Worm (Caenorhabditis elegans): ENCODE results near the gene F07C3.3.

F07C3.3 gene

DNA sequence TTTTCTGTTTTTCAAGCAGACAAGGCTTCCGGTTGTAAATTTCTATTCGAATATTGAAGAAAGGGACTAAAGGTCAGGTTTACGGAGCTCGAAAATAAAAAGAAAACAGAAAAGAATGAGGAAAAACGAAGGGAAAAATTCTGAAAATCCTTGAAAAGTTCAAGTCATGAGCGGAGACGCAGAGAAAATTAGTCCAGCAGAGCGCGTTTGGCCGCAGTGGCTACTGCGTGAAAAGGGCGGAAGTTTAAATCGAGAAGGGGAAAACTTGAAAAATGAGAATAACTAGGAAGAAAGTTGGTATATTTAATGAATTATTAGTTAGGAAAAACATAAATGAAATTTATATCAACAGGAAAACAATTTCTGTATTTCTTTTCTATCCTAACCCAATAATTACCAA is 11.8 kb downstream of the F07C3.3 start:
- TF ChIP-seq lsl-1 (GFP tag; optimal IDR thresholded peaks at IDR 0.05) (peak; percentile 25), T26A5.8 (tag; optimal IDR thresholded peaks at IDR 0.05) (no peak), hmg-1.2 (GFP tag; IDR thresholded peaks at IDR 0.05) (peak; percentile 67; the same call in 1 of the 2 replicates), unc-130 (GFP tag; optimal IDR thresholded peaks at IDR 0.05) (no peak), aptf-3 (GFP tag; IDR thresholded peaks at IDR 0.05) (no peak), gei-17 (GFP tag; optimal IDR thresholded peaks at IDR 0.05) (no peak), tbp1 (GFP tag; optimal IDR thresholded peaks at IDR 0.05) (peak; percentile 4), dpl-1 (GFP tag; optimal IDR thresholded peaks at IDR 0.05) (peak; percentile 49), F23B12.7 (tag; optimal IDR thresholded peaks at IDR 0.05; ENCODE audit: insufficient read depth) (peak; percentile 82), ztf-6 (GFP tag; IDR thresholded peaks at IDR 0.05) (no peak), F49E8.2 (tag; optimal IDR thresholded peaks at IDR 0.05; ENCODE audit: insufficient read depth) (peak; percentile 21), snpc-1.3 (tag; optimal IDR thresholded peaks at IDR 0.05; ENCODE audit: insufficient read depth) (peak; percentile 9), madf-3 (GFP tag; IDR thresholded peaks at IDR 0.05) (no peak), mcd-1 (GFP tag; IDR thresholded peaks at IDR 0.05) (peak; percentile 88), snpc-4 (GFP tag; optimal IDR thresholded peaks at IDR 0.05) (no peak), snpc-4 (tag; optimal IDR thresholded peaks at IDR 0.05) (peak in 1 of 4 experiments; percentile 7), efl-1 (GFP tag; optimal IDR thresholded peaks at IDR 0.05) (peak; percentile 57), hlh-12 (tag; optimal IDR thresholded peaks at IDR 0.05) (no peak), ceh-40 (GFP tag; IDR thresholded peaks at IDR 0.05) (no peak), mes-4 (tag; optimal IDR thresholded peaks at IDR 0.05) (no peak), lin-54 (GFP tag; optimal IDR thresholded peaks at IDR 0.05) (peak; percentile 73), repo-1 (tag; optimal IDR thresholded peaks at IDR 0.05) (no peak), ztf-18 (tag; optimal IDR thresholded peaks at IDR 0.05) (peak; percentile 50), dox-1 (GFP tag; IDR thresholded peaks at IDR 0.05) (no peak; the same call in 1 of the 2 replicates)

DNA sequence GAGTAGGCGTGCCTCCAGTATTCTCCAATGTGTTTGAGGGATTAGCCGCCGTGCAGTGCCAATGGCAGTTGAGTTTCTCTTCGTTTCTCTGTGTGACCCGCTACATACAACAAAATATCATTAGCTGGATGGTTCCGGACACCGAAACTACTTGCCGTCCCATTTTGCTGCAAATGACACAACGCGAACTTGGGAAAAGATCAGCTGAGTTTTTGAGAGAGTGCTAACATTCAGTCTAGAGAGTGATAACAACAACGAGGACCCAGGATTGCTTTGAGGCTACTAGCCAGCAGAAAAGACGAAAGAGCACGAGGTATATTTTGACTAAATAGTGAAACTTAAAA is 12.8 kb downstream of the F07C3.3 start:
- TF ChIP-seq madf-3 (GFP tag; IDR thresholded peaks at IDR 0.05): 0 out of 2 replicates have a peak, but pooled peaks have one; percentile 47
- TF ChIP-seq egrh-3 (GFP tag; IDR thresholded peaks at IDR 0.05): no peak
- TF ChIP-seq ztf-3 (GFP tag; optimal IDR thresholded peaks at IDR 0.05): no peak
- TF ChIP-seq madf-10 (tag; optimal IDR thresholded peaks at IDR 0.05): no peak
- 0 out of 2 replicates have a peak, but pooled peaks have one; percentile 21 for TF ChIP-seq madf-6 (GFP tag; IDR thresholded peaks at IDR 0.05)
- TF ChIP-seq ama-1 (optimal IDR thresholded peaks at IDR 0.05): no peak
- TF ChIP-seq ama-1 (GFP tag; optimal IDR thresholded peaks at IDR 0.05): no peak
- no peak for TF ChIP-seq F39B2.1 (GFP tag; IDR thresholded peaks at IDR 0.05)

DNA sequence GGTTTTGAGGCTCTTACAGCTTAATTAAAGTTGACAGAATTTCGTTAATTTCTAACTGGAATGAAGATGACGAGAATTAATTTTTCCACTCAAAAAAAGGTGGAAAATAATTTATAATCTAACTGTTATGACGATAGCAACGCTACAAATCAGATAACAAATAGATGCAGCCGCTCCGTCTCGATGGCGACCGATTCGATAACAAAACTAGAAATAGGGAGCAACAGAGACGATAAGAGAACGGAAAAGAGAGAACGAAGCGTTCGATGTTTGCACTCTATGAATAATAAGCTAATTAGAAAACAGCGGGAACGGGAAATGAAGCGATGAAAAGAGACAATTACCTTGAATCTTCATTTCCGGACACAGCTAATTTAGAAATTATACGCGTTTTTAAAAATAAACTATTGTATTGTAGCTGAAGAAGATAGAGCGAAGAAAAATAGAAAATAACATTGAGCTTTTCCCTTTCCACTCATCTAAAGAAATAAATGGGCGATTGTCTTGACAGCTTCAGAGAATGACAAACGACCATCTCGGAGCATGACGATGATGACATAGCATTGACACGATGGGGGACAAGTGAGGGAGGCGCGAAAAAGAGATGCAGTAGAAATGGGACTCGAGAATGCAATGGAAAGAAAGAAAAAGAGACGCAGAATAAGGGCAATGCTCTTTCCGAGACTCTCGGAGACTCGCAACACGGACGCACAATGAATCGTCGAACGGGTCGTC is 13.4 kb downstream of the F07C3.3 start:
- TF ChIP-seq nhr-80 (tag; optimal IDR thresholded peaks at IDR 0.05): peak; percentile 88
- no peak for TF ChIP-seq F33H1.4 (GFP tag; IDR thresholded peaks at IDR 0.05)
- TF ChIP-seq hlh-26 (GFP tag; conservative IDR thresholded peaks at IDR 0.05): no peak
- TF ChIP-seq sptf-2 (GFP tag; optimal IDR thresholded peaks at IDR 0.05): no peak
- no peak for TF ChIP-seq pbrm-1 (GFP tag; IDR thresholded peaks at IDR 0.05)
- no peak for TF ChIP-seq mes-4 (tag; optimal IDR thresholded peaks at IDR 0.05)
- TF ChIP-seq nhr-90 (tag; optimal IDR thresholded peaks at IDR 0.05): no peak
- no peak for TF ChIP-seq let-526 (GFP tag; IDR thresholded peaks at IDR 0.05)
- TF ChIP-seq F52B5.7 (tag; optimal IDR thresholded peaks at IDR 0.05): no peak
- TF ChIP-seq Y53G8AR.9 (GFP tag; conservative IDR thresholded peaks at IDR 0.05): no peak
- no peak for TF ChIP-seq nhr-179 (tag; optimal IDR thresholded peaks at IDR 0.05)
- TF ChIP-seq K12H6.12 (tag; optimal IDR thresholded peaks at IDR 0.05): peak; percentile 10
